Fruit fly (Drosophila melanogaster): ENCODE data around the gene Nepl17.

- peak; percentile 61 for TF ChIP-seq CG1603 (tag; optimal IDR thresholded peaks at IDR 0.05)
- TF ChIP-seq pan (optimal IDR thresholded peaks at IDR 0.05): no peak
- peak in 1 of 2 experiments; percentile 71 for TF ChIP-seq pan (GFP tag; optimal IDR thresholded peaks at IDR 0.05 in 1 of 2, IDR thresholded peaks at IDR 0.05 in 1 of 2)
- peak; percentile 91 for TF ChIP-seq mam (GFP tag; optimal IDR thresholded peaks at IDR 0.05)
- peak; percentile 88 for TF ChIP-seq pum (GFP tag; optimal IDR thresholded peaks at IDR 0.05)
- TF ChIP-seq Hr78 (GFP tag; optimal IDR thresholded peaks at IDR 0.05): peak in 1 of 2 experiments; percentile 6
- no peak for TF ChIP-seq knrl (GFP tag; IDR thresholded peaks at IDR 0.05; ENCODE audit: partially characterized antibody)
These were observed 16.1 kb downstream of the Nepl17 start for dm6 chr3R:28888561-28889426.
